Worm (Caenorhabditis elegans) whole organism, L2 larva: ENCODE results near the gene srx-90.

ENCODE experiments used
- R02D3.7 ChIP-seq: fragments of 150-350 bp; optimal IDR thresholded peaks from 2 replicates; lab custom pipeline; 2014; ENCODE audit warnings: missing biosample characterization, missing genetic modification characterization
- ama-1 ChIP-seq: fragments of 150-350 bp; optimal IDR thresholded peaks from 2 replicates; lab custom pipeline; 2018; ENCODE audit warnings: inconsistent platforms
- blmp-1 ChIP-seq: sonication (generic microtip); optimal IDR thresholded peaks from 2 replicates; lab custom pipeline; 2017; ENCODE audit warnings: missing genetic modification characterization, mild to moderate bottlenecking, missing compliant biosample characterization, antibody characterized with exemption, moderate library complexity; ENCODE audit not compliant: insufficient read depth
- ceh-82 ChIP-seq: fragments of 150-350 bp; optimal IDR thresholded peaks from 2 replicates; lab custom pipeline; 2014; ENCODE audit warnings: missing biosample characterization, missing genetic modification characterization
- egl-27 ChIP-seq: sonication (generic microtip); optimal IDR thresholded peaks from 3 replicates; lab custom pipeline; 2017; ENCODE audit warnings: missing biosample characterization, missing genetic modification reagents, missing genetic modification characterization
- lin-11 ChIP-seq: fragments of 150-350 bp; sonication (generic microtip); optimal IDR thresholded peaks from 2 replicates; lab custom pipeline; 2014; ENCODE audit warnings: missing biosample characterization, missing genetic modification characterization, inconsistent platforms, mixed read lengths
- lin-13 ChIP-seq: fragments of 150-350 bp; optimal IDR thresholded peaks from 2 replicates; lab custom pipeline; 2014; ENCODE audit warnings: missing biosample characterization, missing genetic modification reagents, missing genetic modification characterization
- mdl-1 ChIP-seq, 2 experiments: fragments of 150-350 bp in 1 of 2; sonication (generic microtip) in 1 of 2; optimal IDR thresholded peaks; 2 replicates each; lab custom pipeline; 2017; ENCODE audit warnings: missing biosample characterization in 2 of 2, missing genetic modification characterization in 2 of 2
- nhr-10 ChIP-seq: sonication (generic microtip); optimal IDR thresholded peaks from 2 replicates; lab custom pipeline; 2017; ENCODE audit warnings: missing biosample characterization, missing genetic modification characterization
- nhr-12 ChIP-seq: fragments of 150-350 bp; optimal IDR thresholded peaks from 2 replicates; lab custom pipeline; 2014; ENCODE audit warnings: missing biosample characterization, missing genetic modification characterization
- skn-1 ChIP-seq: sonication (generic microtip); optimal IDR thresholded peaks from 2 replicates; lab custom pipeline; 2017; ENCODE audit warnings: missing biosample characterization, missing genetic modification characterization
- snpc-4 ChIP-seq: fragments of 150-350 bp; optimal IDR thresholded peaks from 2 replicates; lab custom pipeline; 2014; ENCODE audit warnings: missing biosample characterization, missing genetic modification characterization
- ztf-1 ChIP-seq: fragments of 200-800 bp; sonication (Bioruptor generic); conservative IDR thresholded peaks from 2 replicates; pipeline ENCODE4 v1.3.6; 2022; ENCODE audit warnings: missing genetic modification characterization, missing compliant biosample characterization

- no peak for TF ChIP-seq mdl-1 (tag; optimal IDR thresholded peaks at IDR 0.05; lab: Kevin White, UChicago)
- no peak for TF ChIP-seq ama-1 (lab: Kevin White, UChicago)
- no peak for TF ChIP-seq nhr-10 (tag; lab: Kevin White, UChicago)
- TF ChIP-seq snpc-4 (tag; lab: Kevin White, UChicago): no peak
- no peak for TF ChIP-seq blmp-1 (tag; lab: Kevin White, UChicago)
- TF ChIP-seq ceh-82: no peak
- TF ChIP-seq lin-13 (GFP tag; lab: Kevin White, UChicago): no peak
- no peak for TF ChIP-seq ztf-1 (GFP tag; lab: Robert Waterston, UW)
- TF ChIP-seq R02D3.7 (tag; lab: Kevin White, UChicago): no peak
- TF ChIP-seq nhr-12: no peak
- no peak for TF ChIP-seq lin-11 (tag; lab: Kevin White, UChicago)
- TF ChIP-seq egl-27 (tag; lab: Kevin White, UChicago): no peak
- no peak for TF ChIP-seq skn-1
Observed at ce11 chrV:11629222-11630026, 48.5 kb downstream of the srx-90 start, which contains the start of gene F35B12.10.
